Worm (Caenorhabditis elegans) whole organism, late embryonic: ENCODE data around the gene pqn-87.

Experiments used
- elt-2 ChIP-seq: sonication (generic microtip); optimal IDR thresholded peaks from 2 replicates; lab custom pipeline; 2016; ENCODE audit warnings: missing genetic modification reagents, missing genetic modification characterization, missing compliant biosample characterization
- hlh-8 ChIP-seq: sonication (generic microtip); optimal IDR thresholded peaks from 2 replicates; lab custom pipeline; 2016; ENCODE audit warnings: missing genotype, missing genetic modification characterization, missing compliant biosample characterization

ce11 chrII:12266145-12266544 is 41.3 kb upstream of the pqn-87 start, which contains the start of gene tric-1B.1:
- TF ChIP-seq elt-2 (no peak), hlh-8 (tag; lab: Kevin White, UChicago) (no peak)
